Fruit fly (Drosophila melanogaster) whole organism, pupa: ENCODE measurements around the gene Cad88C.

Experiments used
- CG14655 ChIP-seq: fragments of 200-800 bp; sonication (Bioruptor generic); optimal IDR thresholded peaks from 3 replicates; lab custom pipeline; 2017; ENCODE audit warnings: mild to moderate bottlenecking, missing biosample characterization, missing genetic modification reagents, missing genetic modification characterization
- CG4496 ChIP-seq: fragments of 200-800 bp; sonication (Bioruptor generic); IDR thresholded peaks from 3 replicates; pipeline ENCODE4 v1.3.6; 2022; ENCODE audit warnings: missing biosample characterization, missing genetic modification characterization
- CG8301 ChIP-seq: fragments of 200-800 bp; sonication (Bioruptor generic); optimal IDR thresholded peaks from 2 replicates; lab custom pipeline; 2018; ENCODE audit warnings: missing biosample characterization, mild to moderate bottlenecking, missing genetic modification characterization

DNA sequence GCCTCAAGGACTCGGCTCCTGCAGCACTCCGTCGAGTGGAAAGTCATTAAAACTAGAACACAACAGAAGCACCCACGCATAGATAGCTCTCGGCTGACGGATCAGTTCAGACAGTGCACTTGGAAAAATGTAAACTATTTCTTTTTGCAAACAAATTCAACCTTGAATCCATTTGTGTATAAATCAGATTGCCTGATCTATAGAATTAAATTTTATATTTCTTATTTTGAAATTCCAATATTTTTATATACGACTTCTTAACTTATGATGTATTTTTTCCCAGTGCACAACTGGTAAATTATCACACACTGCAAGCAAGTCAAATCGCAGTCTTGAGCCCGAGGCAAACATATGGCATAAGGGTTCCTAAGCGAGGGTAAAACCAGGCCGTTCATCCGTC lies 44.5 kb downstream of the Cad88C start:
- TF ChIP-seq CG4496 (peak; percentile 72), CG14655 (GFP tag; lab: Kevin White, UChicago) (peak; percentile 58), CG8301 (tag; lab: Kevin White, UChicago) (peak; percentile 42)
